Fruit fly (Drosophila melanogaster) whole organism, embryonic: ENCODE measurements around the gene CG6574.

Experiments
- Antp ChIP-seq: fragments of 200-800 bp; sonication (Bioruptor generic); optimal IDR thresholded peaks from 3 replicates; lab custom pipeline; 2016; ENCODE audit warnings: missing biosample characterization, missing genetic modification characterization
- Atf6 ChIP-seq: fragments of 200-800 bp; sonication (Bioruptor generic); IDR thresholded peaks from 2 replicates; pipeline ENCODE4 v1.3.6; 2022; ENCODE audit warnings: missing biosample characterization, missing genetic modification characterization
- B-H1 ChIP-seq: fragments of 200-800 bp; sonication (Bioruptor generic); IDR thresholded peaks from 3 replicates; pipeline ENCODE4 v1.3.6; 2022; ENCODE audit warnings: missing biosample characterization, missing genetic modification characterization
- Bteb2 ChIP-seq: fragments of 200-800 bp; sonication (Bioruptor generic); optimal IDR thresholded peaks from 2 replicates; lab custom pipeline; 2016; ENCODE audit warnings: missing biosample characterization, missing genetic modification characterization
- CG11093 ChIP-seq: fragments of 200-800 bp; sonication (Bioruptor generic); IDR thresholded peaks from 3 replicates; pipeline ENCODE4 v1.3.6; 2022; ENCODE audit warnings: missing biosample characterization, missing genetic modification characterization
- CG11695 ChIP-seq: fragments of 200-800 bp; sonication (Bioruptor generic); IDR thresholded peaks from 3 replicates; pipeline ENCODE4 v1.3.6; 2022; ENCODE audit warnings: missing biosample characterization, missing genetic modification characterization
- CG13123 ChIP-seq: fragments of 200-800 bp; sonication (Bioruptor generic); optimal IDR thresholded peaks from 2 replicates; lab custom pipeline; 2016; ENCODE audit warnings: missing biosample characterization, missing genetic modification characterization
- CG13287 ChIP-seq: fragments of 200-800 bp; sonication (Bioruptor generic); IDR thresholded peaks from 2 replicates; pipeline ENCODE4 v1.3.6; 2022; ENCODE audit warnings: missing biosample characterization, missing genetic modification characterization; ENCODE audit not compliant: partially characterized antibody
- CG1529 ChIP-seq: fragments of 200-800 bp; sonication (Bioruptor generic); optimal IDR thresholded peaks from 3 replicates; lab custom pipeline; 2018; ENCODE audit warnings: missing biosample characterization, missing genetic modification characterization
- CG15601 ChIP-seq: fragments of 200-800 bp; sonication (Bioruptor generic); optimal IDR thresholded peaks from 3 replicates; lab custom pipeline; 2019; ENCODE audit warnings: missing biosample characterization, mild to moderate bottlenecking, missing genetic modification characterization, moderate library complexity
- CG1647 ChIP-seq: fragments of 200-800 bp; sonication (Bioruptor generic); optimal IDR thresholded peaks from 3 replicates; lab custom pipeline; 2016; ENCODE audit warnings: missing biosample characterization, missing genetic modification characterization
- CG17829 ChIP-seq: fragments of 200-800 bp; optimal IDR thresholded peaks from 2 replicates; lab custom pipeline; 2019; ENCODE audit warnings: missing biosample characterization, mild to moderate bottlenecking, missing genetic modification characterization, moderate library complexity
- CG17912 ChIP-seq: fragments of 200-800 bp; sonication (Bioruptor generic); optimal IDR thresholded peaks from 2 replicates; lab custom pipeline; 2018; ENCODE audit warnings: missing biosample characterization, mild to moderate bottlenecking, missing genetic modification characterization
- CG2129 ChIP-seq: fragments of 200-800 bp; sonication (Bioruptor generic); IDR thresholded peaks from 2 replicates; pipeline ENCODE4 v1.3.6; 2022; ENCODE audit warnings: missing biosample characterization, missing genetic modification characterization; ENCODE audit not compliant: partially characterized antibody
- CG2199 ChIP-seq: fragments of 200-800 bp; sonication (Bioruptor generic); IDR thresholded peaks from 3 replicates; pipeline ENCODE4 v1.3.6; 2022; ENCODE audit warnings: missing biosample characterization, missing genetic modification characterization
- CG2712 ChIP-seq: fragments of 200-800 bp; optimal IDR thresholded peaks from 3 replicates; lab custom pipeline; 2019; ENCODE audit warnings: missing biosample characterization, mild to moderate bottlenecking, missing genetic modification characterization, moderate library complexity
- CG4282 ChIP-seq: fragments of 200-800 bp; sonication (Bioruptor generic); optimal IDR thresholded peaks from 2 replicates; lab custom pipeline; 2016; ENCODE audit warnings: missing biosample characterization, missing genetic modification characterization
- CG4360 ChIP-seq: fragments of 200-800 bp; sonication (Bioruptor generic); IDR thresholded peaks from 2 replicates; pipeline ENCODE4 v1.3.6; 2022; ENCODE audit warnings: missing biosample characterization, missing genetic modification characterization
- CG6272 ChIP-seq: fragments of 200-800 bp; sonication (Bioruptor generic); IDR thresholded peaks from 2 replicates; pipeline ENCODE4 v1.3.6; 2022; ENCODE audit warnings: missing biosample characterization, missing genetic modification characterization
- CG6689 ChIP-seq: fragments of 200-800 bp; sonication (Bioruptor generic); IDR thresholded peaks from 2 replicates; pipeline ENCODE4 v1.3.6; 2022; ENCODE audit warnings: missing biosample characterization, missing genetic modification characterization
- CG8089 ChIP-seq: fragments of 200-800 bp; sonication (Bioruptor generic); optimal IDR thresholded peaks from 3 replicates; lab custom pipeline; 2016; ENCODE audit warnings: missing biosample characterization, missing genetic modification characterization
- CG8281 ChIP-seq: fragments of 200-800 bp; sonication (Bioruptor generic); optimal IDR thresholded peaks from 2 replicates; lab custom pipeline; 2018; ENCODE audit warnings: missing biosample characterization, mild to moderate bottlenecking, missing genetic modification characterization, moderate library complexity
- CG8359 ChIP-seq: fragments of 200-800 bp; sonication (Bioruptor generic); optimal IDR thresholded peaks from 2 replicates; lab custom pipeline; 2017; ENCODE audit warnings: missing biosample characterization, mild to moderate bottlenecking, missing genetic modification characterization, borderline replicate concordance
- CG8478 ChIP-seq: fragments of >200 bp; optimal IDR thresholded peaks from 2 replicates; lab custom pipeline; 2018
- Dad ChIP-seq: fragments of 200-800 bp; sonication (Bioruptor generic); optimal IDR thresholded peaks from 3 replicates; lab custom pipeline; 2016; ENCODE audit warnings: missing biosample characterization, missing genetic modification characterization
- Dref ChIP-seq: fragments of 200-800 bp; sonication (Bioruptor generic); IDR thresholded peaks from 2 replicates; pipeline ENCODE4 v1.3.6; 2022; ENCODE audit warnings: missing biosample characterization, missing genetic modification characterization
- Ets65A ChIP-seq: fragments of 200-800 bp; sonication (Bioruptor generic); peaks from one replicate; lab custom pipeline; 2016; ENCODE audit warnings: missing biosample characterization, missing genetic modification characterization
- H15 ChIP-seq: fragments of 200-800 bp; sonication (Bioruptor generic); IDR thresholded peaks from 3 replicates; pipeline ENCODE4 v1.3.6; 2022; ENCODE audit warnings: missing biosample characterization, missing genetic modification characterization
- HLHmδ ChIP-seq: fragments of 200-800 bp; sonication (Bioruptor generic); optimal IDR thresholded peaks from 2 replicates; lab custom pipeline; 2018; ENCODE audit warnings: missing biosample characterization, mild to moderate bottlenecking, missing genetic modification characterization, moderate library complexity
- Hr3 ChIP-seq: fragments of 200-800 bp; sonication (Bioruptor generic); optimal IDR thresholded peaks from 3 replicates; lab custom pipeline; 2016; ENCODE audit warnings: missing biosample characterization, missing genetic modification characterization
- Hr39 ChIP-seq: fragments of >200 bp; optimal IDR thresholded peaks from 2 replicates; lab custom pipeline; 2017
- Lim3 ChIP-seq: fragments of 200-800 bp; sonication (Bioruptor generic); IDR thresholded peaks from 2 replicates; pipeline ENCODE4 v1.3.6; 2022; ENCODE audit warnings: missing biosample characterization, missing genetic modification characterization
- NC2β ChIP-seq: fragments of 200-800 bp; sonication (Bioruptor generic); optimal IDR thresholded peaks from 2 replicates; lab custom pipeline; 2016; ENCODE audit warnings: missing biosample characterization, missing genetic modification characterization
- Rx ChIP-seq: fragments of 200-800 bp; sonication (Bioruptor generic); IDR thresholded peaks from 2 replicates; pipeline ENCODE4 v1.3.6; 2022; ENCODE audit warnings: missing biosample characterization, missing genetic modification characterization
- Six4 ChIP-seq: fragments of 200-800 bp; sonication (Bioruptor generic); optimal IDR thresholded peaks from 2 replicates; lab custom pipeline; 2016; ENCODE audit warnings: missing biosample characterization, missing genetic modification characterization
- Taf1 ChIP-seq: fragments of 200-800 bp; sonication (Bioruptor generic); IDR thresholded peaks from 2 replicates; pipeline ENCODE4 v1.3.6; 2022; ENCODE audit warnings: missing biosample characterization, missing genetic modification characterization
- Xbp1 ChIP-seq: fragments of 200-800 bp; sonication (Bioruptor generic); optimal IDR thresholded peaks from 3 replicates; lab custom pipeline; 2016; ENCODE audit warnings: missing biosample characterization, mild to moderate bottlenecking, missing genetic modification characterization
- ato ChIP-seq: fragments of 200-800 bp; sonication (Bioruptor generic); IDR thresholded peaks from 2 replicates; pipeline ENCODE4 v1.3.6; 2022; ENCODE audit warnings: missing biosample characterization, missing genetic modification characterization; ENCODE audit not compliant: partially characterized antibody
- cad ChIP-seq: fragments of >200 bp; optimal IDR thresholded peaks from 2 replicates; lab custom pipeline; 2017; ENCODE audit warnings: missing biosample characterization, missing genetic modification characterization
- chm ChIP-seq: fragments of 200-800 bp; sonication (Bioruptor generic); IDR thresholded peaks from 2 replicates; pipeline ENCODE4 v1.3.6; 2022; ENCODE audit warnings: missing biosample characterization, missing genetic modification characterization
- chn ChIP-seq: fragments of 200-800 bp; sonication (Bioruptor generic); optimal IDR thresholded peaks from 2 replicates; lab custom pipeline; 2016; ENCODE audit warnings: missing biosample characterization, missing genetic modification characterization
- crc ChIP-seq: fragments of 200-800 bp; sonication (Bioruptor generic); optimal IDR thresholded peaks from 2 replicates; lab custom pipeline; 2016; ENCODE audit warnings: missing biosample characterization, missing genetic modification characterization
- esg ChIP-seq: fragments of 200-800 bp; sonication (Bioruptor generic); conservative IDR thresholded peaks from 2 replicates; pipeline ENCODE4 v1.3.6; 2022; ENCODE audit warnings: missing biosample characterization, missing genetic modification characterization
- ftz-f1 ChIP-seq: fragments of 200-800 bp; sonication (Bioruptor generic); optimal IDR thresholded peaks from 2 replicates; lab custom pipeline; 2016; ENCODE audit warnings: missing biosample characterization, missing genetic modification characterization
- hkb ChIP-seq, 2 experiments: fragments of 200-800 bp in 1 of 2; fragments of >200 bp in 1 of 2; sonication (Bioruptor generic) in 1 of 2; IDR thresholded peaks in 1 of 2; optimal IDR thresholded peaks in 1 of 2; 2 replicates each; pipeline versions ENCODE4 v1.3.6 to Lab custom; 2017 to 2022; ENCODE audit warnings: missing biosample characterization in 1 of 2, missing genetic modification characterization in 1 of 2
- mld ChIP-seq: fragments of 200-800 bp; sonication (Bioruptor generic); IDR thresholded peaks from 3 replicates; pipeline ENCODE4 v1.3.6; 2022; ENCODE audit warnings: missing biosample characterization, missing genetic modification characterization; ENCODE audit not compliant: partially characterized antibody
- run ChIP-seq: fragments of 200-800 bp; sonication (Bioruptor generic); optimal IDR thresholded peaks from 3 replicates; lab custom pipeline; 2018; ENCODE audit warnings: missing biosample characterization, mild to moderate bottlenecking, missing genetic modification characterization
- sima ChIP-seq: fragments of 200-800 bp; sonication (Bioruptor generic); optimal IDR thresholded peaks from 2 replicates; lab custom pipeline; 2016; ENCODE audit warnings: missing biosample characterization, missing genetic modification characterization
- sna ChIP-seq: fragments of 200-800 bp; sonication (Bioruptor generic); IDR thresholded peaks from 2 replicates; pipeline ENCODE4 v1.3.6; 2022; ENCODE audit warnings: missing biosample characterization, missing genetic modification characterization; ENCODE audit not compliant: partially characterized antibody
- ssp ChIP-seq: fragments of 200-800 bp; sonication (Bioruptor generic); IDR thresholded peaks from 2 replicates; pipeline ENCODE4 v1.3.6; 2022; ENCODE audit warnings: missing biosample characterization, missing genetic modification characterization
- tna ChIP-seq: fragments of 200-800 bp; sonication (Bioruptor generic); IDR thresholded peaks from 2 replicates; pipeline ENCODE4 v1.3.6; 2022; ENCODE audit warnings: missing biosample characterization, missing genetic modification characterization; ENCODE audit not compliant: partially characterized antibody

The CG6574 gene

dm6 chr3R:10885422-10886081 lies 22.8 kb upstream of the CG6574 start, which contains the start of gene Leash (continued):
- TF ChIP-seq ssp (no peak), Hr39 (no peak), chn (no peak), CG8089 (no peak), CG2712 (no peak), CG1647 (GFP tag; lab: Kevin White, UChicago) (no peak), CG11093 (GFP tag; lab: Robert Waterston, UW) (no peak), esg (GFP tag; lab: Robert Waterston, UW) (no peak), Dad (GFP tag; lab: Kevin White, UChicago) (no peak), Rx (GFP tag; lab: Robert Waterston, UW) (no peak), CG11695 (GFP tag; lab: Robert Waterston, UW) (no peak), Atf6 (GFP tag; lab: Robert Waterston, UW) (no peak), H15 (GFP tag; lab: Robert Waterston, UW) (no peak), CG2199 (GFP tag; lab: Robert Waterston, UW) (0 out of 3 replicates have a peak, but pooled peaks have one; percentile 16), CG17829 (tag; lab: Kevin White, UChicago) (no peak), CG8281 (tag; lab: Kevin White, UChicago) (no peak), Ets65A (GFP tag; lab: Kevin White, UChicago) (no peak), Hr3 (GFP tag; lab: Kevin White, UChicago) (no peak), CG17912 (GFP tag; lab: Kevin White, UChicago) (no peak), NC2β (GFP tag; lab: Kevin White, UChicago) (no peak), Lim3 (GFP tag; lab: Robert Waterston, UW) (no peak), CG4360 (GFP tag; lab: Robert Waterston, UW) (peak; percentile 73), CG13287 (GFP tag; lab: Robert Waterston, UW) (peak; percentile 56), HLHmδ (GFP tag; lab: Kevin White, UChicago) (no peak), Antp (no peak), crc (GFP tag; lab: Kevin White, UChicago) (no peak), CG2129 (GFP tag; lab: Robert Waterston, UW) (0 out of 2 replicates have a peak, but pooled peaks have one; percentile 16), CG8478 (lab: Kevin White, UChicago) (no peak), tna (GFP tag; lab: Robert Waterston, UW) (no peak), B-H1 (GFP tag; lab: Robert Waterston, UW) (no peak), Six4 (GFP tag; lab: Kevin White, UChicago) (no peak), CG8359 (GFP tag; lab: Kevin White, UChicago) (no peak), hkb (optimal IDR thresholded peaks at IDR 0.05; lab: Kevin White, UChicago) (no peak), hkb (GFP tag; IDR thresholded peaks at IDR 0.05; lab: Robert Waterston, UW) (no peak), CG13123 (no peak), sima (GFP tag; lab: Kevin White, UChicago) (no peak), ftz-f1 (GFP tag; lab: Kevin White, UChicago) (no peak), CG15601 (tag; lab: Kevin White, UChicago) (no peak), Bteb2 (GFP tag; lab: Kevin White, UChicago) (no peak), CG1529 (GFP tag; lab: Kevin White, UChicago) (no peak), chm (GFP tag; lab: Robert Waterston, UW) (no peak), run (tag; lab: Kevin White, UChicago) (no peak), sna (GFP tag; lab: Robert Waterston, UW) (peak; percentile 51; the same call in 1 of the 2 replicates), CG6689 (GFP tag; lab: Robert Waterston, UW) (no peak), Dref (GFP tag; lab: Robert Waterston, UW) (peak; percentile 67), CG6272 (no peak), ato (peak; percentile 31; the same call in 1 of the 2 replicates), Taf1 (GFP tag; lab: Robert Waterston, UW) (no peak), CG4282 (GFP tag; lab: Kevin White, UChicago) (no peak), mld (GFP tag; lab: Robert Waterston, UW) (no peak; the same call in 2 of the 3 replicates), Xbp1 (no peak), cad (GFP tag; lab: Kevin White, UChicago) (no peak)
